Worm (Caenorhabditis elegans): ENCODE results near the gene F48F7.5.

- TF ChIP-seq nhr-237 (tag; optimal IDR thresholded peaks at IDR 0.05) (no peak), unc-62 (GFP tag; optimal IDR thresholded peaks at IDR 0.05) (no peak), cnd-1 (tag; optimal IDR thresholded peaks at IDR 0.05) (no peak), blmp-1 (tag; optimal IDR thresholded peaks at IDR 0.05) (no peak), unc-39 (tag; optimal IDR thresholded peaks at IDR 0.05) (no peak), ham-2 (GFP tag; optimal IDR thresholded peaks at IDR 0.05) (no peak), ces-1 (GFP tag; optimal IDR thresholded peaks at IDR 0.05) (no peak), nhr-12 (tag; optimal IDR thresholded peaks at IDR 0.05) (no peak), ceh-83 (GFP tag; optimal IDR thresholded peaks at IDR 0.05) (no peak), drap-1 (GFP tag; optimal IDR thresholded peaks at IDR 0.05) (no peak), elt-1 (tag; optimal IDR thresholded peaks at IDR 0.05; ENCODE audit: borderline replicate concordance, insufficient read depth) (no peak), ztf-11 (tag; optimal IDR thresholded peaks at IDR 0.05) (no peak)
Measured at ce11 chrX:13939388-13939787, 36.1 kb upstream of the F48F7.5 start.
